Worm (Caenorhabditis elegans) whole organism, L4 larva: Measurements from ENCODE around the gene K11G12.6.
A peak's percentile ranks its signal among the peaks of the same experiment; 100 is the strongest.

Experiments used
- D1046.2 ChIP-seq: fragments of 200-800 bp; sonication (Bioruptor generic); IDR thresholded peaks from 2 replicates; pipeline ENCODE4 v1.3.6; 2022; ENCODE audit warnings: missing genetic modification characterization, missing compliant biosample characterization
- F37D6.2 ChIP-seq: sonication (generic microtip); optimal IDR thresholded peaks from 2 replicates; lab custom pipeline; 2016; ENCODE audit warnings: mild to moderate bottlenecking, missing genetic modification characterization, missing compliant biosample characterization
- T20F7.1 ChIP-seq: fragments of 200-800 bp; sonication (Bioruptor generic); optimal IDR thresholded peaks from 2 replicates; lab custom pipeline; 2018; ENCODE audit warnings: mild to moderate bottlenecking, missing genetic modification characterization, missing compliant biosample characterization
- Y48G9A.11 ChIP-seq: fragments of 200-800 bp; sonication (Bioruptor generic); IDR thresholded peaks from 2 replicates; pipeline ENCODE4 v1.3.6; 2022; ENCODE audit warnings: missing genetic modification reagents, missing genetic modification characterization, missing compliant biosample characterization
- Y5F2A.4 ChIP-seq: fragments of 200-800 bp; sonication (Bioruptor generic); optimal IDR thresholded peaks from 2 replicates; lab custom pipeline; 2018; ENCODE audit warnings: mild to moderate bottlenecking, missing genetic modification characterization, missing compliant biosample characterization
- ZK546.5 ChIP-seq, 2 experiments: sonication (generic microtip); optimal IDR thresholded peaks; 2 replicates each; lab custom pipeline; 2017; ENCODE audit warnings: missing biosample characterization in 2 of 2, missing genetic modification characterization in 2 of 2
- aha-1 ChIP-seq: fragments of 150-350 bp; peaks from one replicate; lab custom pipeline; 2014; ENCODE audit warnings: missing biosample characterization, missing genetic modification characterization
- aly-2 ChIP-seq: sonication (generic microtip); optimal IDR thresholded peaks from 2 replicates; lab custom pipeline; 2018; ENCODE audit warnings: missing biosample characterization, missing genetic modification characterization
- arid-1 ChIP-seq: fragments of 200-800 bp; sonication (Bioruptor generic); conservative IDR thresholded peaks from 2 replicates; pipeline ENCODE4 v1.3.6; 2022; ENCODE audit warnings: missing genetic modification reagents, missing genetic modification characterization, missing compliant biosample characterization
- ceh-20 ChIP-seq: fragments of 200-800 bp; sonication (Bioruptor generic); IDR thresholded peaks from 2 replicates; pipeline ENCODE4 v1.3.6; 2022; ENCODE audit warnings: missing genetic modification reagents, missing genetic modification characterization, missing compliant biosample characterization
- ceh-28 ChIP-seq: fragments of 150-350 bp; optimal IDR thresholded peaks from 2 replicates; lab custom pipeline; 2014; ENCODE audit warnings: missing biosample characterization, missing genetic modification reagents, missing genetic modification characterization
- ceh-62 ChIP-seq: sonication (generic microtip); optimal IDR thresholded peaks from 2 replicates; lab custom pipeline; 2017; ENCODE audit warnings: missing biosample characterization, missing genetic modification characterization
- daf-16 ChIP-seq, 3 experiments: sonication (generic microtip); optimal IDR thresholded peaks; 2 replicates each; lab custom pipeline; 2016 to 2017; ENCODE audit warnings: missing genetic modification characterization in 3 of 3, missing genetic modification reagents in 3 of 3, mild to moderate bottlenecking in 2 of 3, missing compliant biosample characterization in 2 of 3, missing biosample characterization in 1 of 3, moderate library complexity in 1 of 3
- daf-19 ChIP-seq: fragments of 200-800 bp; sonication (Bioruptor generic); conservative IDR thresholded peaks from 2 replicates; pipeline ENCODE4 v1.3.6; 2022; ENCODE audit warnings: missing genetic modification characterization, missing compliant biosample characterization
- dmd-6 ChIP-seq: fragments of 200-800 bp; sonication (Bioruptor generic); IDR thresholded peaks from 2 replicates; pipeline ENCODE4 v1.3.6; 2022; ENCODE audit warnings: missing genetic modification reagents, missing genetic modification characterization, missing compliant biosample characterization
- dmd-9 ChIP-seq: fragments of 200-800 bp; sonication (Bioruptor generic); IDR thresholded peaks from 2 replicates; pipeline ENCODE4 v1.3.6; 2022; ENCODE audit warnings: missing genetic modification reagents, missing genetic modification characterization, missing compliant biosample characterization
- fkh-10 ChIP-seq: fragments of 150-350 bp; optimal IDR thresholded peaks from 2 replicates; lab custom pipeline; 2014; ENCODE audit warnings: missing biosample characterization, missing genetic modification reagents, missing genetic modification characterization
- fos-1 ChIP-seq: fragments of 150-350 bp; optimal IDR thresholded peaks from 2 replicates; lab custom pipeline; 2014; ENCODE audit warnings: missing biosample characterization, missing genetic modification characterization
- hif-1 ChIP-seq, 2 experiments: sonication (generic microtip); optimal IDR thresholded peaks; 2 replicates each; lab custom pipeline; 2016 to 2017; ENCODE audit warnings: missing compliant biosample characterization in 2 of 2, missing genetic modification characterization in 2 of 2, missing genetic modification reagents in 2 of 2, missing genotype in 2 of 2, mild to moderate bottlenecking in 1 of 2
- hlh-11 ChIP-seq: fragments of 200-800 bp; sonication (Bioruptor generic); optimal IDR thresholded peaks from 2 replicates; lab custom pipeline; 2018; ENCODE audit warnings: mild to moderate bottlenecking, missing genetic modification characterization, missing compliant biosample characterization
- hlh-30 ChIP-seq: sonication (generic microtip); optimal IDR thresholded peaks from 2 replicates; lab custom pipeline; 2017; ENCODE audit warnings: antibody characterized with exemption, mild to moderate bottlenecking, missing genetic modification characterization, missing compliant biosample characterization; ENCODE audit not compliant: insufficient read depth
- lin-1 ChIP-seq: fragments of 200-800 bp; sonication (Bioruptor generic); IDR thresholded peaks from 2 replicates; pipeline ENCODE4 v1.3.6; 2022; ENCODE audit warnings: missing genetic modification reagents, missing genetic modification characterization, missing compliant biosample characterization
- lin-38 ChIP-seq: fragments of 200-800 bp; sonication (Bioruptor generic); IDR thresholded peaks from 2 replicates; pipeline ENCODE4 v1.3.6; 2022; ENCODE audit warnings: missing genetic modification reagents, missing genetic modification characterization, missing compliant biosample characterization
- lin-39 ChIP-seq: fragments of 150-350 bp; optimal IDR thresholded peaks from 2 replicates; lab custom pipeline; 2014; ENCODE audit warnings: missing biosample characterization, missing genetic modification reagents, missing genetic modification characterization
- lir-3 ChIP-seq: sonication (generic microtip); optimal IDR thresholded peaks from 2 replicates; lab custom pipeline; 2016; ENCODE audit warnings: mild to moderate bottlenecking, missing genetic modification characterization, missing compliant biosample characterization
- mdl-1 ChIP-seq, 2 experiments: fragments of 150-350 bp in 1 of 2; sonication (generic microtip) in 1 of 2; optimal IDR thresholded peaks; 2 replicates each; lab custom pipeline; 2014 to 2017; ENCODE audit warnings: missing biosample characterization in 2 of 2, missing genetic modification characterization in 2 of 2
- mep-1 ChIP-seq: fragments of 150-350 bp; sonication (generic microtip); optimal IDR thresholded peaks from 3 replicates; lab custom pipeline; 2014; ENCODE audit warnings: missing biosample characterization, missing genetic modification characterization
- mes-2 ChIP-seq: sonication (generic microtip); optimal IDR thresholded peaks from 2 replicates; lab custom pipeline; 2016; ENCODE audit warnings: missing genotype, mild to moderate bottlenecking, missing genetic modification characterization, missing compliant biosample characterization; ENCODE audit not compliant: poor library complexity, severe bottlenecking
- nhr-102 ChIP-seq: sonication (generic microtip); optimal IDR thresholded peaks from 2 replicates; lab custom pipeline; 2016; ENCODE audit warnings: mild to moderate bottlenecking, missing genetic modification characterization, moderate library complexity, missing compliant biosample characterization
- nhr-237 ChIP-seq: sonication (generic microtip); optimal IDR thresholded peaks from 2 replicates; lab custom pipeline; 2017; ENCODE audit warnings: missing biosample characterization, missing genetic modification characterization
- nhr-28 ChIP-seq: fragments of 150-350 bp; optimal IDR thresholded peaks from 2 replicates; lab custom pipeline; 2014; ENCODE audit warnings: missing biosample characterization, missing genetic modification characterization
- nhr-42 ChIP-seq: fragments of 200-800 bp; sonication (Bioruptor generic); IDR thresholded peaks from 2 replicates; pipeline ENCODE4 v1.3.6; 2022; ENCODE audit warnings: missing genetic modification characterization, missing compliant biosample characterization
- nhr-48 ChIP-seq: sonication (generic microtip); optimal IDR thresholded peaks from 2 replicates; lab custom pipeline; 2016; ENCODE audit warnings: mild to moderate bottlenecking, missing genetic modification characterization, missing compliant biosample characterization
- nhr-6 ChIP-seq: fragments of 150-350 bp; optimal IDR thresholded peaks from 2 replicates; lab custom pipeline; 2014; ENCODE audit warnings: missing biosample characterization, missing genetic modification characterization
- nhr-76 ChIP-seq: fragments of 150-350 bp; optimal IDR thresholded peaks from 2 replicates; lab custom pipeline; 2014; ENCODE audit warnings: missing biosample characterization, missing genetic modification characterization
- nhr-77 ChIP-seq: fragments of 150-350 bp; optimal IDR thresholded peaks from 2 replicates; lab custom pipeline; 2014; ENCODE audit warnings: missing biosample characterization, missing genetic modification characterization
- pha-4 ChIP-seq, 2 experiments: fragments of 150-350 bp in 1 of 2; fragments of 200-800 bp in 1 of 2; sonication (Bioruptor generic) in 1 of 2; IDR thresholded peaks in 1 of 2; optimal IDR thresholded peaks in 1 of 2; 2 replicates each; pipeline versions ENCODE4 v1.3.6 to Lab custom; 2014 to 2022; ENCODE audit warnings: missing genetic modification characterization in 2 of 2, missing genetic modification reagents in 2 of 2, missing biosample characterization in 1 of 2, missing compliant biosample characterization in 1 of 2
- pqm-1 ChIP-seq: sonication (generic microtip); optimal IDR thresholded peaks from 2 replicates; lab custom pipeline; 2017; ENCODE audit warnings: missing biosample characterization, missing genetic modification characterization
- spr-1 ChIP-seq: sonication (generic microtip); optimal IDR thresholded peaks from 2 replicates; lab custom pipeline; 2016; ENCODE audit warnings: mild to moderate bottlenecking, missing genetic modification characterization, missing compliant biosample characterization
- unc-130 ChIP-seq: sonication (generic microtip); optimal IDR thresholded peaks from 2 replicates; lab custom pipeline; 2016; ENCODE audit warnings: missing genetic modification reagents, missing genetic modification characterization, missing compliant biosample characterization
- unc-39 ChIP-seq: sonication (generic microtip); optimal IDR thresholded peaks from 2 replicates; lab custom pipeline; 2017; ENCODE audit warnings: missing biosample characterization, missing genetic modification characterization
- zag-1 ChIP-seq: fragments of 150-350 bp; optimal IDR thresholded peaks from 2 replicates; lab custom pipeline; 2014; ENCODE audit warnings: missing biosample characterization, missing genetic modification characterization
- zfp-2 ChIP-seq: sonication (generic microtip); optimal IDR thresholded peaks from 2 replicates; lab custom pipeline; 2016; ENCODE audit warnings: mild to moderate bottlenecking, missing genetic modification characterization, missing compliant biosample characterization
- zfp-3 ChIP-seq: fragments of 200-800 bp; sonication (Bioruptor generic); conservative IDR thresholded peaks from 2 replicates; pipeline ENCODE4 v1.3.6; 2022; ENCODE audit warnings: missing genetic modification reagents, missing genetic modification characterization, missing compliant biosample characterization
- zip-11 ChIP-seq: fragments of 200-800 bp; sonication (Bioruptor generic); IDR thresholded peaks from 2 replicates; pipeline ENCODE4 v1.3.6; 2022; ENCODE audit warnings: missing genetic modification characterization, missing compliant biosample characterization
- zip-2 ChIP-seq: fragments of 150-350 bp; optimal IDR thresholded peaks from 2 replicates; lab custom pipeline; 2014; ENCODE audit warnings: missing biosample characterization, missing genetic modification characterization
- ztf-11 ChIP-seq: fragments of 150-350 bp; optimal IDR thresholded peaks from 2 replicates; lab custom pipeline; 2014; ENCODE audit warnings: missing biosample characterization, missing genetic modification characterization
- ztf-7 ChIP-seq: fragments of 150-350 bp; optimal IDR thresholded peaks from 2 replicates; lab custom pipeline; 2014; ENCODE audit warnings: missing biosample characterization, missing genetic modification characterization

The K11G12.6 gene

DNA sequence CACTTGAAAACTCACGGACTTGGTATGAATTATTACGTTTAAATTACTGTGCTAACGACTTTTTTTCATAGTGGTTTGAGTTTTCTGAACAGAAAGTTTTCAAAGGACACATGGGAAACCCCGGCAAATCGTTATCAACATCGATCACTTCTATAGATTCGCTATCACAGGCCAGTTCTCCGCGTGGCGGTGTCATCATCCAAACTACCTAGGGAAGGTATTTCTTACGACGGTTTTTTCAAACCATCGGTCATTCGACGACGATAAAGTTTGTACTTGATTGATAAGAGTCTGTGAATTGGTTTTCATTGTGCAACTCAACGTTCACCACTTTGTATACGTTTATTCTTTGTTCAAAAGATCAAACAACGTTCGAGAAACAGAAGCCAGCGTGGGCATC is 15.1 kb upstream of the K11G12.6 start (continued):
- no peak for TF ChIP-seq zag-1 (tag; lab: Kevin White, UChicago)
- TF ChIP-seq lin-1 (GFP tag; lab: Robert Waterston, UW), result 0 out of 2 replicates have a peak, but pooled peaks have one; percentile 13
- TF ChIP-seq mdl-1 (tag; optimal IDR thresholded peaks at IDR 0.05; lab: Kevin White, UChicago), result peak in 1 of 2 experiments; percentile 99
- no peak for TF ChIP-seq daf-16 (GFP tag; optimal IDR thresholded peaks at IDR 0.05; lab: Kevin White, UChicago)
- TF ChIP-seq daf-16 (tag; optimal IDR thresholded peaks at IDR 0.05; lab: Kevin White, UChicago), result peak; percentile 80
- no peak for TF ChIP-seq ZK546.5 (tag; optimal IDR thresholded peaks at IDR 0.05; lab: Kevin White, UChicago)
- no peak; the same call in 1 of the 2 replicates for TF ChIP-seq pha-4 (GFP tag; IDR thresholded peaks at IDR 0.05; lab: Robert Waterston, UW)
- no peak for TF ChIP-seq pha-4 (tag; optimal IDR thresholded peaks at IDR 0.05; lab: Kevin White, UChicago)
- TF ChIP-seq hlh-30 (tag; lab: Kevin White, UChicago), result peak; percentile 72
- no peak for TF ChIP-seq F37D6.2 (tag; lab: Kevin White, UChicago)
- no peak for TF ChIP-seq nhr-237 (tag; lab: Kevin White, UChicago)
- peak; percentile 52 for TF ChIP-seq nhr-77
- peak; percentile 17 for TF ChIP-seq mes-2 (tag; lab: Kevin White, UChicago)
- peak; percentile 84 for TF ChIP-seq hlh-11
- TF ChIP-seq nhr-48 (tag; lab: Kevin White, UChicago), result peak; percentile 78
- no peak for TF ChIP-seq zfp-2 (tag; lab: Kevin White, UChicago)
- no peak for TF ChIP-seq daf-19 (GFP tag; lab: Robert Waterston, UW)
- peak; percentile 96 for TF ChIP-seq dmd-6
- no peak for TF ChIP-seq aha-1 (tag; lab: Kevin White, UChicago)
- peak; percentile 94 for TF ChIP-seq nhr-28 (tag; lab: Kevin White, UChicago)
- TF ChIP-seq spr-1 (tag; lab: Kevin White, UChicago), result no peak
- TF ChIP-seq T20F7.1 (GFP tag; lab: Kevin White, UChicago), result no peak
- TF ChIP-seq zip-2 (tag; lab: Kevin White, UChicago), result no peak
- no peak for TF ChIP-seq mep-1 (tag; lab: Kevin White, UChicago)
- TF ChIP-seq pqm-1, result peak; percentile 87
- TF ChIP-seq fos-1, result no peak
- TF ChIP-seq unc-39 (tag; lab: Kevin White, UChicago), result no peak
- TF ChIP-seq zfp-3, result no peak
- TF ChIP-seq nhr-76 (tag; lab: Kevin White, UChicago), result no peak

DNA sequence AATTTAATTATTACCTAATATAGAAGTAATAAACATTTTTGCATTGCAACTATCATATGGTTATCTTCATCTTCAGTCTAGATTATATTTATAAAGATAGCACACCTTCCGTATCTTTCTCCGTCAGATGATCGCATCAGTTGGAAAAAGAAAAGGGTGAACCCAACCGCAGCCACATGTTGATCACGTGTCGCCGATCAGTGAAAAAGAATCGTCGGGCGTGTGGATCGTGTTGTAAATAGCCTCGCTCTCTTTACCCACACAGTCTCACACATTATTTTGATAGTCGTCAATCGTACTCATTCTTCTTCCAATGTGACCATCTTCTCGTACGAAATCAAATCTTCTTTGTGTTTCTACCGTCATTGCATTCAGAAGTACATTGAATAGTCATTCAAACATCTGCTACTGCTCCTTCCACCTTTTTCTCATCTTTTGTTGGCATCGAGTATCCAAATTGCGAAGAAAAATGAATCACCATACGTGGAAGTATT is 14.4 kb upstream of the K11G12.6 start:
- TF ChIP-seq nhr-102, result peak; percentile 93
- peak; percentile 51 for TF ChIP-seq nhr-237 (tag; lab: Kevin White, UChicago)
- peak; percentile 45; the same call in 1 of the 2 replicates for TF ChIP-seq zip-11 (GFP tag; lab: Robert Waterston, UW)
- TF ChIP-seq unc-130, result no peak
- peak; percentile 63 for TF ChIP-seq lin-38 (GFP tag; lab: Robert Waterston, UW)
- TF ChIP-seq ceh-28 (tag; lab: Kevin White, UChicago), result no peak
- no peak for TF ChIP-seq zag-1 (tag; lab: Kevin White, UChicago)
- TF ChIP-seq unc-39 (tag; lab: Kevin White, UChicago), result no peak
- TF ChIP-seq pha-4 (GFP tag; IDR thresholded peaks at IDR 0.05; lab: Robert Waterston, UW), result peak; percentile 91
- TF ChIP-seq pha-4 (tag; optimal IDR thresholded peaks at IDR 0.05; lab: Kevin White, UChicago), result peak; percentile 64
- 0 out of 2 replicates have a peak, but pooled peaks have one; percentile 9 for TF ChIP-seq arid-1 (GFP tag; lab: Robert Waterston, UW)
- peak; percentile 39 for TF ChIP-seq lir-3 (tag; lab: Kevin White, UChicago)
- TF ChIP-seq Y5F2A.4 (GFP tag; lab: Kevin White, UChicago), result no peak
- TF ChIP-seq fkh-10 (GFP tag; lab: Kevin White, UChicago), result no peak
- peak; percentile 83 for TF ChIP-seq T20F7.1 (GFP tag; lab: Kevin White, UChicago)
- TF ChIP-seq aly-2 (tag; lab: Kevin White, UChicago), result no peak
- no peak for TF ChIP-seq Y48G9A.11
- TF ChIP-seq ceh-62 (tag; lab: Kevin White, UChicago), result no peak
- no peak for TF ChIP-seq D1046.2 (GFP tag; lab: Robert Waterston, UW)
- peak; percentile 86 for TF ChIP-seq spr-1 (tag; lab: Kevin White, UChicago)
- peak; percentile 78; the same call in 1 of the 2 replicates for TF ChIP-seq nhr-42 (GFP tag; lab: Robert Waterston, UW)
- 0 out of 2 replicates have a peak, but pooled peaks have one; percentile 54 for TF ChIP-seq dmd-9 (GFP tag; lab: Robert Waterston, UW)
- peak; percentile 70 for TF ChIP-seq nhr-6 (tag; lab: Kevin White, UChicago)
- peak; percentile 99 for TF ChIP-seq hlh-30 (tag; lab: Kevin White, UChicago)
- TF ChIP-seq ztf-7 (tag; lab: Kevin White, UChicago), result peak; percentile 80
- peak; percentile 67 to 96 for TF ChIP-seq daf-16 (GFP tag; optimal IDR thresholded peaks at IDR 0.05; lab: Kevin White, UChicago)
- peak; percentile 98 for TF ChIP-seq daf-16 (tag; optimal IDR thresholded peaks at IDR 0.05; lab: Kevin White, UChicago)
- TF ChIP-seq hif-1 (tag; optimal IDR thresholded peaks at IDR 0.05; lab: Kevin White, UChicago), result peak; percentile 64 to 81
- peak; percentile 100 for TF ChIP-seq hlh-11
- TF ChIP-seq ztf-11, result no peak
- TF ChIP-seq lin-39 (tag; lab: Kevin White, UChicago), result no peak
- peak; percentile 64 for TF ChIP-seq ceh-20 (GFP tag; lab: Robert Waterston, UW)
